Worm (Caenorhabditis elegans): ENCODE results near the gene rab-1.

DNA sequence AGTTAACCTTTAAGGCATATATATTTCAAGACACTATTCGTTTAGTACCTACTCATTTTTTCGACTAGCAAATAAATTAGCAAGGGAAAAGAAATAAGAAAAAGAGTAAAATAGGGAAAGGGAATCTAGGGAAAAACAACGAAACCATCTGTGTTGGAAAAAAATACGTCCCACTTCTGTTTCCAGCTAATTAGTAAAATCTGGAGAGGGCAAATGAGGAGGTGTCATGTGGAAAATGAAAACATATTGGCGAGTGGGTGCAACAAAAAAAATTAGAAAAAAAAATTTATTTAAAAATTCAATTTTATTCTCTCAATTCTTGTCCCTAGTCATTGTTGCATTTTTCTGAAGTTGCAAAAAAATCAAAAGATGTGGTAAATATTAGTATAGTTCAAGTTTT lies 43.9 kb upstream of the rab-1 start:
- TF ChIP-seq elt-1 (tag; optimal IDR thresholded peaks at IDR 0.05; ENCODE audit: borderline replicate concordance, insufficient read depth) (no peak), unc-120 (tag; optimal IDR thresholded peaks at IDR 0.05; ENCODE audit: poor library complexity, severe bottlenecking) (no peak), snpc-4 (tag; optimal IDR thresholded peaks at IDR 0.05) (no peak), pha-4 (tag; optimal IDR thresholded peaks at IDR 0.05) (no peak), unc-39 (tag; optimal IDR thresholded peaks at IDR 0.05) (no peak), blmp-1 (tag; optimal IDR thresholded peaks at IDR 0.05) (no peak), bed-3 (GFP tag; optimal IDR thresholded peaks at IDR 0.05) (no peak), ceh-43 (GFP tag; optimal IDR thresholded peaks at IDR 0.05) (no peak), nhr-76 (tag; optimal IDR thresholded peaks at IDR 0.05) (no peak), lsy-2 (tag; optimal IDR thresholded peaks at IDR 0.05) (no peak), ces-1 (GFP tag; optimal IDR thresholded peaks at IDR 0.05) (no peak), nhr-237 (tag; optimal IDR thresholded peaks at IDR 0.05) (no peak)

All from whole organism, mixed stage, embryonic.